Fruit fly (Drosophila melanogaster): Measurements from ENCODE around the gene bel.

The bel gene

DNA sequence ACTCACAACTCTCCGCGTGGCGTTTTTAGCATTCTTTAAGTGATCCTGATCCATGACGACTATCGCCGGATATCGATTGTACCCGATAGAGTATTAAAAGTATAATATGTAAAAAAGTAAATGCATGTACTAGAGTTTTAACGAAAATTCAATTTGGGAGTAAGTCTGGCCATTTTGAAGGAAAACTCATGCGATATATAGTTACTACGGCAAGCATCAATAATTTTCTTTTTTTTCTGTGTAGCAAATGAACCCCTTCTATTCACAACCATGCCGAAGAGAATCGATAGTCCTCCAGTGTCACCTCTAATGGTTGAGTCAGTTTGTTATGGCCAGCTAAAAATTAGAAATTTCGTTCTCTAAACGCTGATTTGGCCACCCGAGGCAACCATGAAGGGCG is 7.8 kb downstream of the bel start, which contains the start of the genes Sys1 and Dhod (continued):
- no peak for TF ChIP-seq gsb (GFP tag; IDR thresholded peaks at IDR 0.05)
- peak; percentile 71 for TF ChIP-seq CG2678 (tag; optimal IDR thresholded peaks at IDR 0.05)
- TF ChIP-seq CG8944 (GFP tag; optimal IDR thresholded peaks at IDR 0.05), result peak; percentile 62
- TF ChIP-seq CG6689 (GFP tag; IDR thresholded peaks at IDR 0.05), result peak; percentile 91
- TF ChIP-seq CG10274 (GFP tag; optimal IDR thresholded peaks at IDR 0.05), result no peak
- TF ChIP-seq sob (GFP tag; IDR thresholded peaks at IDR 0.05), result peak; percentile 78
- peak; percentile 84 for TF ChIP-seq hbn (GFP tag; IDR thresholded peaks at IDR 0.05; ENCODE audit: partially characterized antibody)
- peak; percentile 26 for TF ChIP-seq scrt (GFP tag; optimal IDR thresholded peaks at IDR 0.05)
- no peak for TF ChIP-seq ap (GFP tag; IDR thresholded peaks at IDR 0.05)
- TF ChIP-seq tx (GFP tag; optimal IDR thresholded peaks at IDR 0.05), result peak; percentile 22
- TF ChIP-seq nom (GFP tag; optimal IDR thresholded peaks at IDR 0.05), result peak; percentile 12
- no peak for TF ChIP-seq CG12219 (GFP tag; optimal IDR thresholded peaks at IDR 0.05)
- no peak for TF ChIP-seq fd102C (GFP tag; optimal IDR thresholded peaks at IDR 0.05)
- peak; percentile 49 for TF ChIP-seq esg (GFP tag; conservative IDR thresholded peaks at IDR 0.05)
- TF ChIP-seq Ptx1 (GFP tag; IDR thresholded peaks at IDR 0.05), result peak; percentile 71
- peak; percentile 14 for TF ChIP-seq CG7987 (GFP tag; optimal IDR thresholded peaks at IDR 0.05)
- no peak for TF ChIP-seq Eip74EF (GFP tag; optimal IDR thresholded peaks at IDR 0.05)
- no peak for TF ChIP-seq psq (GFP tag; optimal IDR thresholded peaks at IDR 0.05)
- no peak for TF ChIP-seq Poxn (GFP tag; IDR thresholded peaks at IDR 0.05)
- no peak for TF ChIP-seq sim (GFP tag; IDR thresholded peaks at IDR 0.05)
- TF ChIP-seq zfh2 (GFP tag; optimal IDR thresholded peaks at IDR 0.05), result peak; percentile 85
- TF ChIP-seq CG13287 (GFP tag; IDR thresholded peaks at IDR 0.05; ENCODE audit: partially characterized antibody), result peak; percentile 90
- no peak for TF ChIP-seq NC2α (GFP tag; optimal IDR thresholded peaks at IDR 0.05)
- peak; percentile 16 for TF ChIP-seq disco-r (GFP tag; optimal IDR thresholded peaks at IDR 0.05)
- TF ChIP-seq vnd (GFP tag; IDR thresholded peaks at IDR 0.05; ENCODE audit: partially characterized antibody), result peak; percentile 85
- TF ChIP-seq sima (GFP tag; optimal IDR thresholded peaks at IDR 0.05), result no peak
- TF ChIP-seq aop (GFP tag; IDR thresholded peaks at IDR 0.05), result no peak
- TF ChIP-seq BEAF-32 (GFP tag; optimal IDR thresholded peaks at IDR 0.05), result peak; percentile 86
- TF ChIP-seq CG10654 (GFP tag; optimal IDR thresholded peaks at IDR 0.05), result peak; percentile 47
- peak; percentile 38; the same call in 1 of the 2 replicates for TF ChIP-seq E2f1 (GFP tag; IDR thresholded peaks at IDR 0.05)
- TF ChIP-seq da (GFP tag; optimal IDR thresholded peaks at IDR 0.05), result no peak
- no peak for TF ChIP-seq cad (GFP tag; optimal IDR thresholded peaks at IDR 0.05)
- TF ChIP-seq CrebB (tag; optimal IDR thresholded peaks at IDR 0.05), result no peak
- TF ChIP-seq sr (GFP tag; IDR thresholded peaks at IDR 0.05), result no peak
- TF ChIP-seq Hsf (GFP tag; optimal IDR thresholded peaks at IDR 0.05), result peak; percentile 75
- peak; percentile 12 for TF ChIP-seq CG6254 (GFP tag; optimal IDR thresholded peaks at IDR 0.05)
- TF ChIP-seq nerfin-1 (tag; optimal IDR thresholded peaks at IDR 0.05), result peak; percentile 34
- peak; percentile 55 for TF ChIP-seq CG3281 (GFP tag; optimal IDR thresholded peaks at IDR 0.05)
- TF ChIP-seq Oli (tag; optimal IDR thresholded peaks at IDR 0.05), result no peak
- no peak for TF ChIP-seq CG12299 (tag; optimal IDR thresholded peaks at IDR 0.05)
- peak; percentile 60 for TF ChIP-seq Atf3 (GFP tag; optimal IDR thresholded peaks at IDR 0.05)
- TF ChIP-seq az2 (GFP tag; optimal IDR thresholded peaks at IDR 0.05), result peak; percentile 53
- TF ChIP-seq tgo (GFP tag; IDR thresholded peaks at IDR 0.05), result peak; percentile 76
- no peak for TF ChIP-seq CG3838 (GFP tag; optimal IDR thresholded peaks at IDR 0.05)
- TF ChIP-seq gcm2 (GFP tag; optimal IDR thresholded peaks at IDR 0.05), result no peak
- TF ChIP-seq HLH3B (GFP tag; IDR thresholded peaks at IDR 0.05), result peak; percentile 62
- no peak for TF ChIP-seq CG2199 (GFP tag; IDR thresholded peaks at IDR 0.05)
- TF ChIP-seq CG4282 (GFP tag; optimal IDR thresholded peaks at IDR 0.05), result no peak
- TF ChIP-seq exex (tag; optimal IDR thresholded peaks at IDR 0.05), result peak; percentile 22
- peak; percentile 49 for TF ChIP-seq PHDP (tag; optimal IDR thresholded peaks at IDR 0.05)
- peak; percentile 68; the same call in 2 of the 3 replicates for TF ChIP-seq CG17361 (GFP tag; IDR thresholded peaks at IDR 0.05)
- TF ChIP-seq CkIIα-i1 (GFP tag; IDR thresholded peaks at IDR 0.05), result no peak
